Worm (Caenorhabditis elegans): ENCODE results near the gene C04G6.4.

C04G6.4 gene

DNA sequence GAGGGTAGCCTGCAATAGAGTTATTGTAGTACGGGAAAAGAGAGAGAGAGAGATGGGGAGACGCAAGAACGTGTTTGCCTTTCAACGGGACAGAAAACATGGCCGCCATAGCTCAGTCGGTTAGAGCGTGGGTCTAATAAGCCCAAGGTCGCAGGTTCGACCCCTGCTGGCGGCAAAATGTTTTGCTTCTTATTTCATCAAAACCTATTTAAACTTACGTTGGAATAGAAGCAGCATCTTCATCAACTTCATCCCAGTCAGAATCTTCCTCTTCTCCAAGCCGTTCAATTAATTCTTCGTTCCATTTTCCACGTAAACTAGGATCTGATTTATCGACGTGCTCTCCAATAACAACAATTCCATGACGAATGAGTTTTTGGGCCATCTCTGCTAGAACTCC lies 50.6 kb downstream of the C04G6.4 start (continued):
- TF ChIP-seq arid-1 (GFP tag; conservative IDR thresholded peaks at IDR 0.05), result peak; percentile 84
- TF ChIP-seq spr-1 (tag; optimal IDR thresholded peaks at IDR 0.05), result peak; percentile 75
- peak in 1 of 2 experiments; percentile 52; a peak in 1 of 4 replicates for TF ChIP-seq madf-5 (GFP tag; IDR thresholded peaks at IDR 0.05)
- no peak for TF ChIP-seq cey-2 (tag; optimal IDR thresholded peaks at IDR 0.05; ENCODE audit: borderline replicate concordance, insufficient read depth)
- TF ChIP-seq ceh-28 (tag; optimal IDR thresholded peaks at IDR 0.05), result no peak
- TF ChIP-seq Y75B8A.6 (GFP tag; IDR thresholded peaks at IDR 0.05), result peak; percentile 81; the same call in 1 of the 2 replicates
- TF ChIP-seq F10B5.3 (tag; optimal IDR thresholded peaks at IDR 0.05), result peak; percentile 25
- 0 out of 2 replicates have a peak, but pooled peaks have one; percentile 21 for TF ChIP-seq daf-8 (GFP tag; IDR thresholded peaks at IDR 0.05)
- TF ChIP-seq tra-1 (GFP tag; IDR thresholded peaks at IDR 0.05), result peak; percentile 82
- TF ChIP-seq lir-3 (tag; optimal IDR thresholded peaks at IDR 0.05), result peak; percentile 15
- TF ChIP-seq nhr-76 (tag; optimal IDR thresholded peaks at IDR 0.05), result no peak
- TF ChIP-seq unc-39 (tag; optimal IDR thresholded peaks at IDR 0.05), result no peak
- peak; percentile 46 for TF ChIP-seq rbr-2 (tag; optimal IDR thresholded peaks at IDR 0.05)
- peak; percentile 69; the same call in 1 of the 2 replicates for TF ChIP-seq zip-11 (GFP tag; IDR thresholded peaks at IDR 0.05)
- TF ChIP-seq hif-1 (tag; optimal IDR thresholded peaks at IDR 0.05), result peak; percentile 17 to 59
- TF ChIP-seq F26F4.8 (GFP tag; conservative IDR thresholded peaks at IDR 0.05), result peak; percentile 72; the same call in 1 of the 2 replicates
- TF ChIP-seq T20F7.1 (GFP tag; optimal IDR thresholded peaks at IDR 0.05), result peak; percentile 16
- peak; percentile 31 for TF ChIP-seq spr-3 (GFP tag; optimal IDR thresholded peaks at IDR 0.05)
- no peak for TF ChIP-seq lin-39 (tag; optimal IDR thresholded peaks at IDR 0.05)
- TF ChIP-seq saeg-2 (GFP tag; IDR thresholded peaks at IDR 0.05), result 0 out of 2 replicates have a peak, but pooled peaks have one; percentile 48
- peak; percentile 65 for TF ChIP-seq jun-1 (tag; optimal IDR thresholded peaks at IDR 0.05)
- peak; percentile 59; the same call in 1 of the 2 replicates for TF ChIP-seq ceh-44 (GFP tag; IDR thresholded peaks at IDR 0.05)
- TF ChIP-seq nhr-77 (tag; optimal IDR thresholded peaks at IDR 0.05), result peak; percentile 71
- peak in 1 of 2 experiments; percentile 75 for TF ChIP-seq daf-16 (GFP tag; optimal IDR thresholded peaks at IDR 0.05)
- TF ChIP-seq daf-16 (tag; optimal IDR thresholded peaks at IDR 0.05), result peak; percentile 70
- TF ChIP-seq snpc-4 (tag; optimal IDR thresholded peaks at IDR 0.05), result no peak
- no peak for TF ChIP-seq R02D3.7 (tag; optimal IDR thresholded peaks at IDR 0.05)
- TF ChIP-seq hlh-11 (tag; optimal IDR thresholded peaks at IDR 0.05), result peak; percentile 55
- peak; percentile 80 for TF ChIP-seq Y5F2A.4 (GFP tag; optimal IDR thresholded peaks at IDR 0.05)
- TF ChIP-seq dmd-9 (GFP tag; IDR thresholded peaks at IDR 0.05), result peak; percentile 78

DNA sequence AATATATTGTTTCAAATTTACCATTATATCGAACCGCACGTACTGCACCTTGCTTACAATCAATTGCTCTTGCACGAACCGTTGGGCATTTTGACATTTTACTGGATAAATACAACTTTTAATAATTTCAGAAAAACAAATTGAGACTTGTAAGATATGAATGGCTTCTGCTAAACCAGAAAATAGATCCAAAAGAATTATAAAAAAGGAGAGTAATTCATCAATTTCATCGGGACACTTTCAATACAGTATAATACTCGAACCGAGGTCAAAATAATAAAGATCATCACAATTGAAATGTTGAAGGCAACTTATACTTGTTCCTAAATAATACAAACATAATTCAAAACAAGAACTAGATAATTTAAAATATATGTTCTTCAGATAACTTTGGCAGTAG lies 51.6 kb downstream of the C04G6.4 start, which contains the start of gene wdr-83:
Gene wdr-83 (minus strand): TSS at position 101 of the 400 bp plus-strand sequence.
- TF ChIP-seq unc-130 (GFP tag; optimal IDR thresholded peaks at IDR 0.05) (no peak), vab-7 (GFP tag; IDR thresholded peaks at IDR 0.05) (no peak), ZK546.5 (tag; optimal IDR thresholded peaks at IDR 0.05) (no peak), hlh-11 (tag; optimal IDR thresholded peaks at IDR 0.05) (no peak), pha-4 (GFP tag; IDR thresholded peaks at IDR 0.05) (no peak), pha-4 (tag; optimal IDR thresholded peaks at IDR 0.05) (no peak), ceh-62 (tag; optimal IDR thresholded peaks at IDR 0.05) (no peak), hif-1 (tag; optimal IDR thresholded peaks at IDR 0.05) (no peak), nhr-77 (tag; optimal IDR thresholded peaks at IDR 0.05) (no peak), unc-62 (GFP tag; optimal IDR thresholded peaks at IDR 0.05 in 1 of 2) (no peak), unc-62 (tag; optimal IDR thresholded peaks at IDR 0.05) (no peak), ctbp-1 (GFP tag; IDR thresholded peaks at IDR 0.05) (no peak), T20F7.1 (GFP tag; optimal IDR thresholded peaks at IDR 0.05) (no peak), nhr-76 (tag; optimal IDR thresholded peaks at IDR 0.05) (no peak), F26F4.8 (GFP tag; conservative IDR thresholded peaks at IDR 0.05) (no peak), ceh-28 (tag; optimal IDR thresholded peaks at IDR 0.05) (no peak), daf-8 (GFP tag; IDR thresholded peaks at IDR 0.05) (no peak)
